Fruit fly (Drosophila melanogaster): ENCODE data around the gene Cyp309a1.

DNA sequence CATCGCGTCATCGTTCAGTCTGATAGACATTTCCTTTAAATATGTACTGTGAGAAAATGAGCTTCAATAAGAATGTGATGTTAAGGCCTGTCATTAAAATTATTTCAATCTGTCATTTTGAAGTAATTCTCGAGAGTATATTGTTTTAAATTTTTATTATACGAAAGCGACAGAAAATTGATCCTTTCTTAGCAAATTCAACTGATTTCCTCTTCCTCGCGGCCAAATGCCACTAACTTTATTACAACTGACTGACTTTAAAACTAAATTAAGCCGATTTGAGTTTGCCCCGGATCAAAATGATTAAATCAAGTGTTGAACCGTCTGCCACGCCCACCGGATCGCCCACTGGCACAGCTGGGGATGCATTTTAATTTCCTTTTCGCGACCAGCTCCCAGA lies 11.9 kb downstream of the Cyp309a1 start, which contains the start of gene CG3515:
- TF ChIP-seq cnc (optimal IDR thresholded peaks at IDR 0.05) (no peak), CG11617 (GFP tag; optimal IDR thresholded peaks at IDR 0.05) (no peak)

All from whole organism, adult.